Comparison of ENCODE assay signal across 3 fruit fly cellular contexts in the genomic region with DNA sequence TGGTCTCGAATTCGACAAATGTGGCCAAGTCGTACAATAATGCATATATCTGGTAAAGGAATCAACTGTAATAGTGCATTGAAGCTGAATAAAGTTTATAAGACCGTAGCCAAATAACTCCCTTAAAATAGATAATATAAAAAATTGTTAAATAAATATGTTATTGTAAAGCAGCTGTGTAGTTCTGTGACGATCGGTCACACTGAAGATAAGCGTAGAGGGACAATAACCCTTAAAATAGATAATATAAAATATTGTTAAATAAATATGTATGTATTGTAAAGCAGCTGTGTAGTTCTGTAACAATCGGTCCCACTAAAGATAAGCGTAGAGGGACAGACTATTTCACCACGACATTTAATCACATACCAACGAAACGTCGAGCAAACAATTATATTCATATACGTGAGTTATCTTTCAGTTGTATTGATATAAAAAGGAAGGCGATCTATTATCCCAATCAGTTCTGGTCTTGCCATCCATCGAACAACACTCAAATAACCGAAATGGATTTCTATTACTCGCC.
TF ChIP-seq lines count a peak whose summit lies in the region.

A gene (plus strand): TSS at position 476 of the 526 bp plus-strand sequence.

- TF ChIP-seq CTCF in whole organism, embryonic (GFP tag; optimal IDR thresholded peaks at IDR 0.05; lab: Kevin White, UChicago) = no peak

TF ChIP-seq in whole organism, embryonic, 481 proteins besides CTCF, POLR2A, EP300 and RAD21:
- TF ChIP-seq btn (GFP tag; optimal IDR thresholded peaks at IDR 0.05; lab: Kevin White, UChicago) (no peak), Dbx (GFP tag; IDR thresholded peaks at IDR 0.05; lab: Robert Waterston, UW) (no peak), CG13296 (GFP tag; optimal IDR thresholded peaks at IDR 0.05; lab: Kevin White, UChicago) (no peak), Dref (GFP tag; IDR thresholded peaks at IDR 0.05; lab: Robert Waterston, UW) (no peak), PHDP (tag; optimal IDR thresholded peaks at IDR 0.05; lab: Kevin White, UChicago) (no peak), CG18262 (tag; optimal IDR thresholded peaks at IDR 0.05; lab: Kevin White, UChicago) (no peak), ato (GFP tag; IDR thresholded peaks at IDR 0.05; lab: Robert Waterston, UW; ENCODE audit: partially characterized antibody) (no peak), CG4424 (GFP tag; optimal IDR thresholded peaks at IDR 0.05; lab: Kevin White, UChicago) (no peak), Lhr (GFP tag; optimal IDR thresholded peaks at IDR 0.05; lab: Kevin White, UChicago) (no peak), exex (tag; optimal IDR thresholded peaks at IDR 0.05; lab: Kevin White, UChicago) (peak; percentile 62), amos (GFP tag; IDR thresholded peaks at IDR 0.05; lab: Robert Waterston, UW; ENCODE audit: partially characterized antibody) (0 out of 2 replicates have a peak, but pooled peaks have one; percentile 8), jing (GFP tag; optimal IDR thresholded peaks at IDR 0.05; lab: Kevin White, UChicago) (no peak), CG10267 (tag; optimal IDR thresholded peaks at IDR 0.05; lab: Kevin White, UChicago) (peak; percentile 5), sna (GFP tag; IDR thresholded peaks at IDR 0.05; lab: Robert Waterston, UW; ENCODE audit: partially characterized antibody) (no peak), cg (GFP tag; optimal IDR thresholded peaks at IDR 0.05; lab: Kevin White, UChicago) (peak; percentile 10), tll (GFP tag; optimal IDR thresholded peaks at IDR 0.05; lab: Kevin White, UChicago) (no peak), CG8924 (tag; optimal IDR thresholded peaks at IDR 0.05; lab: Kevin White, UChicago) (peak; percentile 2), CG15696 (tag; optimal IDR thresholded peaks at IDR 0.05; lab: Kevin White, UChicago) (no peak), stwl (tag; optimal IDR thresholded peaks at IDR 0.05; lab: Kevin White, UChicago) (peak; percentile 98)

TF ChIP-seq in whole organism, prepupa, 60 proteins besides CTCF, POLR2A, EP300 and RAD21:
- no peak for TF ChIP-seq dsx (GFP tag; optimal IDR thresholded peaks at IDR 0.05; lab: Kevin White, UChicago; ENCODE audit: poor library complexity, severe bottlenecking)
- TF ChIP-seq CG3032 (tag; optimal IDR thresholded peaks at IDR 0.05; lab: Kevin White, UChicago) = no peak
- TF ChIP-seq CG10669 (GFP tag; optimal IDR thresholded peaks at IDR 0.05; lab: Kevin White, UChicago) = no peak
- peak; percentile 23 for TF ChIP-seq fkh (GFP tag; optimal IDR thresholded peaks at IDR 0.05; lab: Kevin White, UChicago)
- no peak for TF ChIP-seq CG32006 (GFP tag; optimal IDR thresholded peaks at IDR 0.05; lab: Kevin White, UChicago)
- TF ChIP-seq dac (GFP tag; optimal IDR thresholded peaks at IDR 0.05; lab: Kevin White, UChicago) = no peak
- TF ChIP-seq eg (GFP tag; IDR thresholded peaks at IDR 0.05; lab: Robert Waterston, UW) = no peak
- TF ChIP-seq Met (GFP tag; optimal IDR thresholded peaks at IDR 0.05; lab: Kevin White, UChicago) = no peak
- TF ChIP-seq CG4318 (GFP tag; optimal IDR thresholded peaks at IDR 0.05; lab: Kevin White, UChicago) = no peak
- no peak for TF ChIP-seq CG6163 (GFP tag; IDR thresholded peaks at IDR 0.05; lab: Robert Waterston, UW)
- TF ChIP-seq Eip78C (GFP tag; lab: Kevin White, UChicago) = peak; percentile 6
- TF ChIP-seq ss (GFP tag; optimal IDR thresholded peaks at IDR 0.05; lab: Kevin White, UChicago) = no peak

TF ChIP-seq in whole organism, pupa, 21 proteins besides CTCF, POLR2A, EP300 and RAD21:
- TF ChIP-seq CG15710 (tag; optimal IDR thresholded peaks at IDR 0.05; lab: Kevin White, UChicago) (no peak), EcR (GFP tag; optimal IDR thresholded peaks at IDR 0.05; lab: Kevin White, UChicago) (peak; percentile 76)
